Fruit fly (Drosophila melanogaster) Kc167 (cell line): Measurements from ENCODE around the gene CAH9.

Experiments
- Myc ChIP-seq: fragments of >200 bp; optimal IDR thresholded peaks from 2 replicates; lab custom pipeline; 2017; ENCODE audit warnings: missing external identifiers
- Sin3A ChIP-seq: fragments of >200 bp; optimal IDR thresholded peaks from 2 replicates; lab custom pipeline; 2018; ENCODE audit warnings: missing external identifiers
- h ChIP-seq: fragments of >200 bp; optimal IDR thresholded peaks from 3 replicates; lab custom pipeline; 2018; ENCODE audit warnings: missing external identifiers
- insv ChIP-seq: fragments of >200 bp; optimal IDR thresholded peaks from 3 replicates; lab custom pipeline; 2018; ENCODE audit warnings: missing external identifiers
- psq ChIP-seq: fragments of >200 bp; optimal IDR thresholded peaks from 2 replicates; lab custom pipeline; 2017; ENCODE audit warnings: missing external identifiers
- ttk ChIP-seq: sonication (Bioruptor generic); optimal IDR thresholded peaks from 2 replicates; lab custom pipeline; 2017; ENCODE audit warnings: missing external identifiers

Gene CAH9

dm6 chr3R:27138700-27139099 is 32.7 kb upstream of the CAH9 start:
- no peak for TF ChIP-seq Sin3A (lab: Kevin White, UChicago)
- no peak for TF ChIP-seq h (lab: Kevin White, UChicago)
- TF ChIP-seq psq (lab: Kevin White, UChicago) = no peak
- TF ChIP-seq Myc (lab: Kevin White, UChicago) = no peak
- TF ChIP-seq ttk (lab: Kevin White, UChicago) = no peak
- TF ChIP-seq insv (lab: Kevin White, UChicago) = no peak

DNA sequence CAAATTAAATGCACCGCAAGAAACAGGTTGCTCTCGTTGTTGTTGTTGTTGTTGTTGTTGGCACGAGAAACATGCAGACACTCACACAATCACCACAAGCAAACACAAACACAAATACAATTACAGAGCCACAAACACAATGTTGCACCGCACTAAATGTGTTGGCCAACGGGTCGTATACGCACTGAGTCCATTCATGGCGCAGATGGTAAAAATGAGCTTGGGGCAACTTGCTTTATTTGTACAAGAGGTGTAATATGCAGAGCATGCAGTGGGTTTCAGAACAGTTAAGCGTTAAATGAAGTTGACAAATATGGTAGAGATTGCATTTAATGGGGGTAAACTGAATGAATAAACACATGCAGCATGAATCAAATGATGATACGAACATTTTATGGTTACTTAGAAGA is 31.9 kb upstream of the CAH9 start:
- TF ChIP-seq psq (lab: Kevin White, UChicago) = no peak
- TF ChIP-seq insv (lab: Kevin White, UChicago) = no peak

- TF ChIP-seq ttk (lab: Kevin White, UChicago) = no peak
- TF ChIP-seq insv (lab: Kevin White, UChicago) = no peak
- no peak for TF ChIP-seq h (lab: Kevin White, UChicago)
- TF ChIP-seq Sin3A (lab: Kevin White, UChicago) = no peak
- TF ChIP-seq Myc (lab: Kevin White, UChicago) = no peak
- no peak for TF ChIP-seq psq (lab: Kevin White, UChicago)
Observed at dm6 chr3R:27135692-27136641, 30.0 kb upstream of the CAH9 start.

DNA sequence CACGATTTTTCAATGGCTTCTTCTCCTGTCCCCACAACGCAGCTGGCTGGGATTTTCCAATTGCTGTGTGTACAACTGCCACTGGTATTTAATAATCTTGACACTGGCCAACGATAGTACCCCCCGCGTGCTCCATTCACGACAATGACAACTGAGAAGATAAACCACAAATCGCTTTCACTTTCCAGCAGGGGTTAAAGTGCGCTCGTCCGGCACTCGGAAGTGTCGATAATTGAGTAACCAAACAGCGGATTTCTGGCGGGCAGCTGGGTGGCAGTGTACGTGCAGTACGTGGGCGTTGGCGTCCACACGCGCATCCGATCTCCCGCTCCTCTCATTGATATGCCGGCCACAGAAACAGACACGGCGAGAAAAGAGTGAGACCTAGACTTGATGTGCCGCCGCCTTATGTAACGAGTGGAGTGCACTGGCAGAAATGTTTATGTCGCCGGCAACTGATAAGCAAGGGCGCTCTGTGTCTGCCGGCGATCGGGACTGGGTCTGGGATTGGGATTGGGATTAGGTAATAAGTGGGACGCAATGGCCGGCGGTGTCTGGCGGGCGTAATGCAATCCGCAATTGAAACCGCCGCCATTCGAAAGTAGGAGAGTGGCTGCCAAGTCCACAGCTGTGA is 28.9 kb upstream of the CAH9 start:
- TF ChIP-seq Sin3A (lab: Kevin White, UChicago) (no peak), insv (lab: Kevin White, UChicago) (no peak), ttk (lab: Kevin White, UChicago) (no peak), Myc (lab: Kevin White, UChicago) (no peak), psq (lab: Kevin White, UChicago) (no peak), h (lab: Kevin White, UChicago) (no peak)

DNA sequence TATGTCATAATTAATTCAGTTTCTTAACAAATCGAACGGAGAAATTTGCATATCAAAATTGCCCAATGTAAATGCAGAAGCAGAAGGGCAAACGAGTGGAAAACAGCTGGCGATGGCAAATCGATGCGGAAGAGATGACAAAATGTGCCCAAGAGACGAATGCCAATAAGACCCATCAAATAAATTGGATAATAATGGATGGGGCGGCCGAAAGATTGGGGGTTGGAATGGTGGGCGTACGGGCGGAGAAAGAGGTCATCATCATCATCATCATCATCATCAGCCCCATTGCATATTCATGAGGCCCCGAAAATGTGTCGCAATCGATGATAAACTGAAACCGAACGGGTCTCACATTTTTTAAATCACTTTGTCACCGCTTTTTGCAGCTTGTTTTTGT is 28.0 kb upstream of the CAH9 start:
- no peak for TF ChIP-seq h (lab: Kevin White, UChicago)
- no peak for TF ChIP-seq psq (lab: Kevin White, UChicago)
- no peak for TF ChIP-seq Myc (lab: Kevin White, UChicago)
- no peak for TF ChIP-seq insv (lab: Kevin White, UChicago)
- no peak for TF ChIP-seq ttk (lab: Kevin White, UChicago)
- TF ChIP-seq Sin3A (lab: Kevin White, UChicago) = no peak

dm6 chr3R:27131408-27131807 is 25.4 kb upstream of the CAH9 start:
- TF ChIP-seq h (lab: Kevin White, UChicago) (no peak), Sin3A (lab: Kevin White, UChicago) (no peak), psq (lab: Kevin White, UChicago) (no peak), ttk (lab: Kevin White, UChicago) (no peak), Myc (lab: Kevin White, UChicago) (no peak), insv (lab: Kevin White, UChicago) (no peak)

- no peak for TF ChIP-seq Myc (lab: Kevin White, UChicago)
- no peak for TF ChIP-seq Sin3A (lab: Kevin White, UChicago)
- TF ChIP-seq ttk (lab: Kevin White, UChicago) = no peak
- TF ChIP-seq h (lab: Kevin White, UChicago) = no peak
- TF ChIP-seq psq (lab: Kevin White, UChicago) = no peak
- TF ChIP-seq insv (lab: Kevin White, UChicago) = no peak
Observed at dm6 chr3R:27130551-27131161, 24.7 kb upstream of the CAH9 start.

DNA sequence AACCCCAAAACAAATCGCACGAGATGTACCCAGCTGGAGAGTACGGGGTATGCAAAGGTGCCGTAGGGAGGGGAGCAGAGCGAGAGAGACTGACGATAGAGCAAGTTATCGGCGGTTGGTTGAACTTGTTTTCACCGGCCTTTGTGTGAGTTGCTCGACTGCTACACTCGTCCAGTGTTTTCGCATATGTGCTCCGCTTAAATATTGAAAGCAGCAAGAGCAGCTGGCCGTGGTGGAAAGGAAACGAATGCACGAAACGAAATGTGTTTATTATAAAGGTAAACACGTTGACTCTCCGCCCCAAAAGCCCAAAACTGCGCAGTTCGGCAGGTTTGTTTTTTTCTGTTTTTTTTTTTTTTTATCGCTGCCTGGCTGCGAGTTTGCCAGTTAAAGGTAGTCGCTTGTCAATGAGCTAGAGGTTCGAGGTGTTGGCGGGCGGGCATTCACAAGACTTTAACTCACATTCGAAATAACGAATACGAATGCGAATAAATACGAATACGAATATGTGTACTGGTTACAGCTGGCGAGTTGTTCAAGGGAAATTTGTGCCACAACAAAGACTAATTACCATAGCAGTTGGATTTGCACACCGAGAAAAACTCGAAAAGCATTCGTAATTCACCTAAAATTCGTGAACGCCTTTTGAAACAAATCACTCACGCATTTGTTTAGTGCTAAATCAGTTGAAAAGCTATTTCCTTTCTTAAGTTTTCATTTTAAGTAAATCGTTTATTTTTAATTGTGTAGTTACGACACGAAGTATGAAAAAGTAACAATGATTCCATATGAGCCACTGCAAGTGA is 23.8 kb upstream of the CAH9 start:
- TF ChIP-seq Sin3A (lab: Kevin White, UChicago) (no peak), Myc (lab: Kevin White, UChicago) (no peak), h (lab: Kevin White, UChicago) (no peak), ttk (lab: Kevin White, UChicago) (no peak), psq (lab: Kevin White, UChicago) (no peak), insv (lab: Kevin White, UChicago) (no peak)

DNA sequence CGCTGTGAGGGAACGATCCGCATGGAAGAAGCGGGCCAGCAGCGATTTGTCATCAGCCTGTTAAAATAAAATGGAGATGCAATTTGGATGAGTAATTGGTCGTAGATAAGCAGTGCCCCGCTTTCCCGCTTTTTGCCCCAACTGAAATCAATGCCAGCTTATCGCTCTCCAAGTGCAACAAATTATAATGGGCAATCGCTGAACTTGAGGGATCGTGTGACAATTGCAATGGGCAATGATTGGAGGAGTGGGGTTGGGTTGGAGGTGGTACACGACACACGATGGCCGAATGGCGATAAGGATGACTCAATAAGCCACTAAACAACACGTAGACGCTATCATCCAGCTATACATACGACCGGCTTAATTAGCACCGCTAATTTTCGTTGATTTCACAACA is 22.7 kb upstream of the CAH9 start:
- TF ChIP-seq Sin3A (lab: Kevin White, UChicago) = no peak
- TF ChIP-seq Myc (lab: Kevin White, UChicago) = no peak
- no peak for TF ChIP-seq insv (lab: Kevin White, UChicago)
- no peak for TF ChIP-seq h (lab: Kevin White, UChicago)
- no peak for TF ChIP-seq ttk (lab: Kevin White, UChicago)
- TF ChIP-seq psq (lab: Kevin White, UChicago) = no peak

DNA sequence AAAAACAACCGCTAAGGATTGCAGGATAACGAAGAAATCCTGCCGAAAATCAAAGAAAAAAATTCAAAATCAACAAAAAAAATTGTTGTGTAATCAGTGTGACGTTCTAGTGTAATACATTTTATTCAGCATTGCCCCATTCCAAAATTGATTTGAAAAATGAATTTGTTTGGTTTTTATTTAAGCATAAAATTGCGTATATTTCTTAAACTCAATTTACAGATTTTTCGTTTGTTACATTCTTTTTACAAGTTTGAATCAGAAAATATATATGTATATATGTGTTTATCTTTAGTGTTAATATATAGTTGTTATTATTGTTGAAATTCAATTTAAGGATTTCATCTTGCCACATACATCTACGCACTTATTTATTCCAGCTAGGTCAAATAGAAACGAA is 18.6 kb upstream of the CAH9 start, which contains the start of gene CG6059:
CG6059 (minus strand) TSS at position 101 of the 400 bp plus-strand sequence.
- TF ChIP-seq Sin3A (lab: Kevin White, UChicago) (no peak), insv (lab: Kevin White, UChicago) (no peak), Myc (lab: Kevin White, UChicago) (no peak), psq (lab: Kevin White, UChicago) (no peak), ttk (lab: Kevin White, UChicago) (no peak), h (lab: Kevin White, UChicago) (no peak)
